Fruit fly (Drosophila melanogaster): ENCODE measurements around the gene Mpc1.

DNA sequence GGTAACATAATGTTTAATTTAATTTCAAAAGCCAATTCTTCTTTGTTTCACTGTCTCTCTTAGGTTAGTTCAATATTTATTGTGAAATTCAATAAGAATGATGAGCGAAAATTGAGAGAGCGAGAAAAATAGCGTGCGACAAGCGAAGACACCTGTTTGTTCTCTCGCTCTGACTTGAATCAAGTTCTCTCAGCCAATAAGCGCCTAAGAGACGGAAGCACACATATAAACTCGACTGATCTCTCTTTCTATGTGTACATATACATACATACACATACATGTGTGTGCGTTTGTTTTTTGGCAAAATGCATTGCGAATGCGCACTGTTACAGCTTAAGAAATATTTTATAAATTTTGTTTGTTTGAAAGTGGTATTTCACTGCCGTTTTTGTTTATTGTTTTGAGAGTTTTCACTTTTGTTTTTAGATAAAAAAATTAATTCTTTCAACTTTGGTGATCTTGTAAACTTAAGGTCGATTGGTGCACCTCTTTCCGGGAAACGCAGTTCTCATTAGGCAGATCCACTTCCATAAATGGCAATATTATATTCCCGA is 5.2 kb downstream of the Mpc1 start:
- TF ChIP-seq CG8478 (optimal IDR thresholded peaks at IDR 0.05): no peak
- no peak for TF ChIP-seq CTCF (optimal IDR thresholded peaks at IDR 0.05)
